Fruit fly (Drosophila melanogaster) whole organism, embryonic: ENCODE data around the gene CG34183.

Source experiments
- ATbp ChIP-seq: fragments of 200-800 bp; sonication (Bioruptor generic); optimal IDR thresholded peaks from 2 replicates; lab custom pipeline; 2017; ENCODE audit warnings: missing biosample characterization, mild to moderate bottlenecking, missing genetic modification characterization, missing genetic modification reagents
- Antp ChIP-seq: fragments of 200-800 bp; sonication (Bioruptor generic); optimal IDR thresholded peaks from 3 replicates; lab custom pipeline; 2016; ENCODE audit warnings: missing biosample characterization, missing genetic modification characterization
- Atf3 ChIP-seq: fragments of 200-800 bp; sonication (Bioruptor generic); optimal IDR thresholded peaks from 3 replicates; lab custom pipeline; 2016; ENCODE audit warnings: missing biosample characterization, missing genetic modification characterization
- Bteb2 ChIP-seq: fragments of 200-800 bp; sonication (Bioruptor generic); optimal IDR thresholded peaks from 2 replicates; lab custom pipeline; 2016; ENCODE audit warnings: missing biosample characterization, missing genetic modification characterization
- CG10147 ChIP-seq: fragments of 200-800 bp; sonication (Bioruptor generic); optimal IDR thresholded peaks from 2 replicates; lab custom pipeline; 2019; ENCODE audit warnings: missing biosample characterization, mild to moderate bottlenecking, missing genetic modification characterization, moderate library complexity
- CG11504 ChIP-seq: fragments of 200-800 bp; sonication (Bioruptor generic); optimal IDR thresholded peaks from 3 replicates; lab custom pipeline; 2019; ENCODE audit warnings: missing biosample characterization, mild to moderate bottlenecking, missing genetic modification characterization, moderate library complexity
- CG1233 ChIP-seq: fragments of 200-800 bp; sonication (Bioruptor generic); optimal IDR thresholded peaks from 4 replicates; lab custom pipeline; 2018; ENCODE audit warnings: missing biosample characterization, mild to moderate bottlenecking, missing genetic modification characterization
- CG13296 ChIP-seq: fragments of 200-800 bp; sonication (Bioruptor generic); optimal IDR thresholded peaks from 3 replicates; lab custom pipeline; 2018; ENCODE audit warnings: missing biosample characterization, mild to moderate bottlenecking, missing genetic modification characterization
- CG13624 ChIP-seq: fragments of 200-800 bp; sonication (Bioruptor generic); optimal IDR thresholded peaks from 2 replicates; lab custom pipeline; 2016; ENCODE audit warnings: missing biosample characterization, missing genetic modification characterization
- CG14710 ChIP-seq: fragments of 200-800 bp; sonication (Bioruptor generic); optimal IDR thresholded peaks from 3 replicates; lab custom pipeline; 2019; ENCODE audit warnings: missing biosample characterization, mild to moderate bottlenecking, missing genetic modification characterization, moderate library complexity
- CG1647 ChIP-seq: fragments of 200-800 bp; sonication (Bioruptor generic); optimal IDR thresholded peaks from 3 replicates; lab custom pipeline; 2016; ENCODE audit warnings: missing biosample characterization, missing genetic modification characterization
- CG16863 ChIP-seq: fragments of 200-800 bp; sonication (Bioruptor generic); optimal IDR thresholded peaks from 3 replicates; lab custom pipeline; 2016; ENCODE audit warnings: missing biosample characterization, missing genetic modification characterization
- CG17328 ChIP-seq: fragments of 200-800 bp; sonication (Bioruptor generic); IDR thresholded peaks from 2 replicates; pipeline ENCODE4 v1.3.6; 2022; ENCODE audit warnings: missing biosample characterization, missing genetic modification characterization
- CG2116 ChIP-seq: fragments of 200-800 bp; sonication (Bioruptor generic); optimal IDR thresholded peaks from 3 replicates; lab custom pipeline; 2018; ENCODE audit warnings: missing biosample characterization, mild to moderate bottlenecking, missing genetic modification characterization
- CG3163 ChIP-seq: fragments of 200-800 bp; sonication (Bioruptor generic); optimal IDR thresholded peaks from 3 replicates; lab custom pipeline; 2016; ENCODE audit warnings: missing biosample characterization, missing genetic modification characterization
- CG34376 ChIP-seq: fragments of 200-800 bp; sonication (Bioruptor generic); optimal IDR thresholded peaks from 2 replicates; lab custom pipeline; 2018; ENCODE audit warnings: missing biosample characterization, mild to moderate bottlenecking, missing genetic modification characterization
- CG34422 ChIP-seq: fragments of 200-800 bp; sonication (Bioruptor generic); IDR thresholded peaks from 3 replicates; pipeline ENCODE4 v1.3.6; 2022; ENCODE audit warnings: missing biosample characterization, missing genetic modification characterization
- CG3847 ChIP-seq: fragments of 200-800 bp; sonication (Bioruptor generic); IDR thresholded peaks from 2 replicates; pipeline ENCODE4 v1.3.6; 2022; ENCODE audit warnings: missing biosample characterization, missing genetic modification characterization
- CG4282 ChIP-seq: fragments of 200-800 bp; sonication (Bioruptor generic); optimal IDR thresholded peaks from 2 replicates; lab custom pipeline; 2016; ENCODE audit warnings: missing biosample characterization, missing genetic modification characterization
- CG6254 ChIP-seq: fragments of 200-800 bp; sonication (Bioruptor generic); optimal IDR thresholded peaks from 3 replicates; lab custom pipeline; 2017; ENCODE audit warnings: mild to moderate bottlenecking, missing biosample characterization, missing genetic modification reagents, missing genetic modification characterization
- CG6813 ChIP-seq: fragments of 200-800 bp; sonication (Bioruptor generic); optimal IDR thresholded peaks from 2 replicates; lab custom pipeline; 2017; ENCODE audit warnings: missing biosample characterization, missing genetic modification characterization, mild to moderate bottlenecking, moderate library complexity, missing genetic modification reagents
- CG9932 ChIP-seq: fragments of 200-800 bp; sonication (Bioruptor generic); IDR thresholded peaks from 2 replicates; pipeline ENCODE4 v1.3.6; 2022; ENCODE audit warnings: missing biosample characterization, missing genetic modification characterization
- CTCF ChIP-seq: fragments of 200-800 bp; sonication (Bioruptor generic); optimal IDR thresholded peaks from 2 replicates; lab custom pipeline; 2017; ENCODE audit warnings: missing biosample characterization, mild to moderate bottlenecking, missing genetic modification characterization, moderate library complexity
- Dbx ChIP-seq: fragments of 200-800 bp; sonication (Bioruptor generic); IDR thresholded peaks from 3 replicates; pipeline ENCODE4 v1.3.6; 2022; ENCODE audit warnings: missing biosample characterization, missing genetic modification characterization
- Dfd ChIP-seq, 2 experiments: fragments of >200 bp; optimal IDR thresholded peaks; 2 replicates each; lab custom pipeline; 2017; ENCODE audit warnings: missing biosample characterization in 2 of 2, missing genetic modification characterization in 2 of 2
- Dref ChIP-seq: fragments of 200-800 bp; sonication (Bioruptor generic); IDR thresholded peaks from 2 replicates; pipeline ENCODE4 v1.3.6; 2022; ENCODE audit warnings: missing biosample characterization, missing genetic modification characterization
- HLH4C ChIP-seq: fragments of 200-800 bp; sonication (Bioruptor generic); IDR thresholded peaks from 3 replicates; pipeline ENCODE4 v1.3.6; 2022; ENCODE audit warnings: missing biosample characterization, missing genetic modification characterization; ENCODE audit not compliant: partially characterized antibody
- HLHmδ ChIP-seq: fragments of 200-800 bp; sonication (Bioruptor generic); optimal IDR thresholded peaks from 2 replicates; lab custom pipeline; 2018; ENCODE audit warnings: missing biosample characterization, mild to moderate bottlenecking, missing genetic modification characterization, moderate library complexity
- Hr3 ChIP-seq: fragments of 200-800 bp; sonication (Bioruptor generic); optimal IDR thresholded peaks from 3 replicates; lab custom pipeline; 2016; ENCODE audit warnings: missing biosample characterization, missing genetic modification characterization
- Nf-YC ChIP-seq: fragments of 200-800 bp; optimal IDR thresholded peaks from 3 replicates; lab custom pipeline; 2019; ENCODE audit warnings: missing biosample characterization, mild to moderate bottlenecking, missing genetic modification characterization, moderate library complexity
- Oli ChIP-seq: fragments of 200-800 bp; sonication (Bioruptor generic); optimal IDR thresholded peaks from 2 replicates; lab custom pipeline; 2018; ENCODE audit warnings: missing biosample characterization, mild to moderate bottlenecking, missing genetic modification characterization, moderate library complexity
- Rx ChIP-seq: fragments of 200-800 bp; sonication (Bioruptor generic); IDR thresholded peaks from 2 replicates; pipeline ENCODE4 v1.3.6; 2022; ENCODE audit warnings: missing biosample characterization, missing genetic modification characterization
- Sry-β ChIP-seq: fragments of 200-800 bp; sonication (Bioruptor generic); optimal IDR thresholded peaks from 2 replicates; lab custom pipeline; 2018; ENCODE audit warnings: missing biosample characterization, mild to moderate bottlenecking, missing genetic modification characterization, moderate library complexity
- Stat92E ChIP-seq, 3 experiments: fragments of >200 bp in 2 of 3; fragments of 200-800 bp in 1 of 3; sonication (Bioruptor generic) in 1 of 3; optimal IDR thresholded peaks; 2 replicates each; lab custom pipeline; 2017 to 2019; ENCODE audit warnings: missing biosample characterization in 3 of 3, missing genetic modification characterization in 3 of 3, mild to moderate bottlenecking in 1 of 3, moderate library complexity in 1 of 3
- Taf1 ChIP-seq: fragments of 200-800 bp; sonication (Bioruptor generic); IDR thresholded peaks from 2 replicates; pipeline ENCODE4 v1.3.6; 2022; ENCODE audit warnings: missing biosample characterization, missing genetic modification characterization
- Usf ChIP-seq: fragments of 200-800 bp; sonication (Bioruptor generic); optimal IDR thresholded peaks from 2 replicates; lab custom pipeline; 2017; ENCODE audit warnings: missing genotype, missing biosample characterization, missing genetic modification characterization
- bab2 ChIP-seq: fragments of 200-800 bp; sonication (Bioruptor generic); optimal IDR thresholded peaks from 2 replicates; lab custom pipeline; 2016; ENCODE audit warnings: missing biosample characterization, missing genetic modification characterization
- chif ChIP-seq, 2 experiments: fragments of 200-800 bp; sonication (Bioruptor generic); optimal IDR thresholded peaks; 3 replicates each; lab custom pipeline; 2016; ENCODE audit warnings: missing biosample characterization in 2 of 2, missing genetic modification characterization in 2 of 2
- en ChIP-seq: fragments of 200-800 bp; sonication (Bioruptor generic); optimal IDR thresholded peaks from 2 replicates; lab custom pipeline; 2016; ENCODE audit warnings: missing biosample characterization, missing genetic modification characterization
- fd64A ChIP-seq: fragments of 200-800 bp; sonication (Bioruptor generic); optimal IDR thresholded peaks from 3 replicates; lab custom pipeline; 2018; ENCODE audit warnings: missing biosample characterization, mild to moderate bottlenecking, missing genetic modification characterization
- gsb-n ChIP-seq: fragments of 200-800 bp; sonication (Bioruptor generic); optimal IDR thresholded peaks from 3 replicates; lab custom pipeline; 2018; ENCODE audit warnings: missing biosample characterization, mild to moderate bottlenecking, missing genetic modification characterization
- knrl ChIP-seq: fragments of 200-800 bp; sonication (Bioruptor generic); IDR thresholded peaks from 3 replicates; pipeline ENCODE4 v1.3.6; 2022; ENCODE audit warnings: missing biosample characterization, missing genetic modification characterization; ENCODE audit not compliant: partially characterized antibody
- nerfin-1 ChIP-seq: fragments of 200-800 bp; sonication (Bioruptor generic); optimal IDR thresholded peaks from 3 replicates; lab custom pipeline; 2019; ENCODE audit warnings: missing biosample characterization, mild to moderate bottlenecking, missing genetic modification characterization, moderate library complexity
- onecut ChIP-seq: fragments of 200-800 bp; sonication (Bioruptor generic); IDR thresholded peaks from 2 replicates; pipeline ENCODE4 v1.3.6; 2022; ENCODE audit warnings: missing biosample characterization, missing genetic modification characterization
- pho ChIP-seq: fragments of 200-800 bp; sonication (Bioruptor generic); optimal IDR thresholded peaks from 2 replicates; lab custom pipeline; 2016; ENCODE audit warnings: missing biosample characterization, missing genetic modification characterization
- rib ChIP-seq: fragments of 200-800 bp; sonication (Bioruptor generic); IDR thresholded peaks from 2 replicates; pipeline ENCODE4 v1.3.6; 2022; ENCODE audit warnings: missing biosample characterization, missing genetic modification characterization
- sna ChIP-seq: fragments of 200-800 bp; sonication (Bioruptor generic); IDR thresholded peaks from 2 replicates; pipeline ENCODE4 v1.3.6; 2022; ENCODE audit warnings: missing biosample characterization, missing genetic modification characterization; ENCODE audit not compliant: partially characterized antibody
- sqz ChIP-seq: fragments of 200-800 bp; sonication (Bioruptor generic); optimal IDR thresholded peaks from 3 replicates; lab custom pipeline; 2018; ENCODE audit warnings: missing biosample characterization, mild to moderate bottlenecking, missing genetic modification characterization
- usp ChIP-seq: fragments of >200 bp; optimal IDR thresholded peaks from 2 replicates; lab custom pipeline; 2017; ENCODE audit warnings: missing biosample characterization, missing genetic modification characterization
- wek ChIP-seq: fragments of 200-800 bp; sonication (Bioruptor generic); optimal IDR thresholded peaks from 3 replicates; lab custom pipeline; 2018; ENCODE audit warnings: missing biosample characterization, mild to moderate bottlenecking, missing genetic modification characterization, moderate library complexity

Gene CG34183

DNA sequence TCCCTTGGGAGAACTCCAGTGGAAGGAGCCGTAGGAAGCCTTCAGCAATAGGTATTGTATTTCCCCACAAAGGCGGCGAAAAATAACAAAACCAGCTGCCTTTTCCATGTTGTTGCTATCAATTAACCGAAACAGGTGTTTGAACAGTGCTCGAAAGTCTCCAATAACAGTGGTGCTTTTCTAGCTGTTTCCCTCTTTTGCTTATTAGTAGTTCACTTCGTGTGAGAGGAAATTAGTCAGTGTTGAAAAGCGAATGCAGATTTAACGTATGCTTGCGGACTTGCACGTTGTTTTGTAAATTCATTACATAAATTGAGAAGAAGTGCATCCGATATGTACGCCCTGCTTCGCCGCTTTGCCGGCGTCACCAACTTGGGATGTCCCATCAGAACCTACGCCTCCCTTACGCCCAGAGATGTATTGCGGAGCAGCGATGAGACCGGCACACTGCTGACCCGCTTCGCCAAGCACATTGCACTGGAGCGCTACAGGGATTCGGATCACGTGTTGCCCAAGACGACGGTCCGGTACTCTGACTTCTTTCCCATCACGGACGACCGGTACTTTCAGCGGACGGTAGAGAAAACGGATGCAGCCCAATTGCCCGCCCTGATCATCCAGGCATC lies 48.2 kb upstream of the CG34183 start, which contains the start of the genes Datp and CG4619 (continued):
- TF ChIP-seq Antp (peak; percentile 33), CG17328 (peak; percentile 29; the same call in 1 of the 2 replicates), ATbp (no peak), CG11504 (no peak), en (GFP tag; lab: Kevin White, UChicago) (no peak), HLHmδ (GFP tag; lab: Kevin White, UChicago) (no peak), CG6813 (GFP tag; lab: Kevin White, UChicago) (peak; percentile 16), Nf-YC (no peak), usp (GFP tag; lab: Kevin White, UChicago) (no peak), CG10147 (GFP tag; lab: Kevin White, UChicago) (no peak), CG13296 (GFP tag; lab: Kevin White, UChicago) (no peak), Bteb2 (GFP tag; lab: Kevin White, UChicago) (no peak), CG34376 (GFP tag; lab: Kevin White, UChicago) (peak; percentile 31), gsb-n (tag; lab: Kevin White, UChicago) (no peak), Dbx (peak; percentile 62; the same call in 2 of the 3 replicates), CG6254 (GFP tag; lab: Kevin White, UChicago) (no peak), CG4282 (GFP tag; lab: Kevin White, UChicago) (no peak), CTCF (GFP tag; lab: Kevin White, UChicago) (no peak), CG16863 (GFP tag; lab: Kevin White, UChicago) (no peak), CG1233 (GFP tag; lab: Kevin White, UChicago) (no peak), fd64A (GFP tag; lab: Kevin White, UChicago) (no peak), CG3163 (GFP tag; lab: Kevin White, UChicago) (peak; percentile 13), Dref (peak; percentile 46), CG13624 (peak; percentile 32), CG34422 (GFP tag; lab: Robert Waterston, UW) (peak; percentile 85; the same call in 2 of the 3 replicates), Rx (GFP tag; lab: Robert Waterston, UW) (no peak), CG3847 (GFP tag; lab: Robert Waterston, UW) (peak; percentile 83), chif (GFP tag; optimal IDR thresholded peaks at IDR 0.05; lab: Kevin White, UChicago) (peak in 1 of 2 experiments; percentile 16), Hr3 (GFP tag; lab: Kevin White, UChicago) (no peak), onecut (GFP tag; lab: Robert Waterston, UW) (no peak), CG9932 (GFP tag; lab: Robert Waterston, UW) (peak; percentile 85), bab2 (GFP tag; lab: Kevin White, UChicago) (peak; percentile 5), pho (GFP tag; lab: Kevin White, UChicago) (peak; percentile 38), knrl (GFP tag; lab: Robert Waterston, UW) (0 out of 3 replicates have a peak, but pooled peaks have one; percentile 24), sna (no peak; the same call in 1 of the 2 replicates), rib (no peak), sqz (no peak), Atf3 (GFP tag; lab: Kevin White, UChicago) (no peak), CG2116 (GFP tag; lab: Kevin White, UChicago) (peak; percentile 29), Stat92E (GFP tag; optimal IDR thresholded peaks at IDR 0.05; lab: Kevin White, UChicago) (no peak), Usf (GFP tag; lab: Kevin White, UChicago) (no peak), CG14710 (tag; lab: Kevin White, UChicago) (peak; percentile 37), Oli (tag; lab: Kevin White, UChicago) (no peak), HLH4C (no peak), CG1647 (GFP tag; lab: Kevin White, UChicago) (peak; percentile 21), Sry-β (GFP tag; lab: Kevin White, UChicago) (peak; percentile 93), Dfd (GFP tag; optimal IDR thresholded peaks at IDR 0.05; lab: Kevin White, UChicago) (no peak), wek (GFP tag; lab: Kevin White, UChicago) (no peak), Taf1 (peak; percentile 33; the same call in 1 of the 2 replicates), nerfin-1 (no peak)
